Fruit fly (Drosophila melanogaster): Measurements from ENCODE around the gene Sb.

Gene Sb

dm6 chr3R:16071689-16072580 lies 44.0 kb upstream of the Sb start (continued):
- no peak for TF ChIP-seq fd85E (GFP tag; optimal IDR thresholded peaks at IDR 0.05)
- TF ChIP-seq spab (GFP tag; optimal IDR thresholded peaks at IDR 0.05), result peak; percentile 71
- no peak for TF ChIP-seq CG6854 (GFP tag; optimal IDR thresholded peaks at IDR 0.05)
- TF ChIP-seq acj6 (GFP tag; optimal IDR thresholded peaks at IDR 0.05), result peak; percentile 90
- peak; percentile 83 for TF ChIP-seq esn (GFP tag; optimal IDR thresholded peaks at IDR 0.05)
- TF ChIP-seq Hr4 (GFP tag; optimal IDR thresholded peaks at IDR 0.05), result peak; percentile 78
- peak; percentile 89 for TF ChIP-seq OdsH (GFP tag; optimal IDR thresholded peaks at IDR 0.05)
- no peak for TF ChIP-seq fkh (GFP tag; optimal IDR thresholded peaks at IDR 0.05)
- TF ChIP-seq Gug (GFP tag; IDR thresholded peaks at IDR 0.05), result peak; percentile 65
- TF ChIP-seq Sox14 (GFP tag; optimal IDR thresholded peaks at IDR 0.05), result peak; percentile 81
- TF ChIP-seq Sox102F (GFP tag; optimal IDR thresholded peaks at IDR 0.05), result peak; percentile 75
- TF ChIP-seq Eip93F (GFP tag; optimal IDR thresholded peaks at IDR 0.05), result no peak
- TF ChIP-seq CG32006 (GFP tag; optimal IDR thresholded peaks at IDR 0.05), result no peak
- peak; percentile 26 for TF ChIP-seq Sox15 (GFP tag; optimal IDR thresholded peaks at IDR 0.05)
- TF ChIP-seq fd59A (GFP tag; optimal IDR thresholded peaks at IDR 0.05), result peak; percentile 55
- peak; percentile 91 for TF ChIP-seq achi (GFP tag; optimal IDR thresholded peaks at IDR 0.05)
- no peak for TF ChIP-seq vri (GFP tag; optimal IDR thresholded peaks at IDR 0.05)
- TF ChIP-seq Ets21C (GFP tag; optimal IDR thresholded peaks at IDR 0.05), result no peak
- peak; percentile 85 for TF ChIP-seq CG6792 (GFP tag; optimal IDR thresholded peaks at IDR 0.05)
- TF ChIP-seq cyc (GFP tag; optimal IDR thresholded peaks at IDR 0.05), result no peak
- TF ChIP-seq CG34406 (GFP tag; optimal IDR thresholded peaks at IDR 0.05), result peak; percentile 86
- peak; percentile 95 for TF ChIP-seq dsx (GFP tag; optimal IDR thresholded peaks at IDR 0.05; ENCODE audit: poor library complexity, severe bottlenecking)
- TF ChIP-seq Lpt (GFP tag; optimal IDR thresholded peaks at IDR 0.05), result peak; percentile 87
- no peak for TF ChIP-seq CG9139 (GFP tag; optimal IDR thresholded peaks at IDR 0.05)
- TF ChIP-seq CG16779 (tag; optimal IDR thresholded peaks at IDR 0.05), result no peak
- peak; percentile 89 for TF ChIP-seq eg (GFP tag; IDR thresholded peaks at IDR 0.05)
- TF ChIP-seq CG8119 (GFP tag; IDR thresholded peaks at IDR 0.05), result peak; percentile 93
- peak; percentile 92 for TF ChIP-seq Ets96B (tag; optimal IDR thresholded peaks at IDR 0.05)
- peak; percentile 88 for TF ChIP-seq Eip75B (GFP tag; optimal IDR thresholded peaks at IDR 0.05)

- TF ChIP-seq dac (GFP tag; optimal IDR thresholded peaks at IDR 0.05) (no peak), CG34406 (GFP tag; optimal IDR thresholded peaks at IDR 0.05) (no peak), CG16779 (tag; optimal IDR thresholded peaks at IDR 0.05) (peak; percentile 9), CG6792 (GFP tag; optimal IDR thresholded peaks at IDR 0.05) (no peak), dsx (GFP tag; optimal IDR thresholded peaks at IDR 0.05; ENCODE audit: poor library complexity, severe bottlenecking) (peak; percentile 53), CG15336 (GFP tag; IDR thresholded peaks at IDR 0.05) (no peak), CG3032 (tag; optimal IDR thresholded peaks at IDR 0.05) (no peak), salr (GFP tag; optimal IDR thresholded peaks at IDR 0.05) (no peak), fkh (GFP tag; optimal IDR thresholded peaks at IDR 0.05) (no peak), CG32006 (GFP tag; optimal IDR thresholded peaks at IDR 0.05) (peak; percentile 24), CG6276 (GFP tag; optimal IDR thresholded peaks at IDR 0.05) (no peak), CG8319 (GFP tag; optimal IDR thresholded peaks at IDR 0.05) (no peak), Hr39 (GFP tag; optimal IDR thresholded peaks at IDR 0.05) (no peak), acj6 (GFP tag; optimal IDR thresholded peaks at IDR 0.05) (no peak), CG6808 (GFP tag; optimal IDR thresholded peaks at IDR 0.05) (peak; percentile 0)
Observed at dm6 chr3R:16072581-16072908, 43.4 kb upstream of the Sb start.

dm6 chr3R:16074122-16074521 lies 41.8 kb upstream of the Sb start:
- TF ChIP-seq Ets21C (GFP tag; optimal IDR thresholded peaks at IDR 0.05) (no peak), acj6 (GFP tag; optimal IDR thresholded peaks at IDR 0.05) (no peak), CG6276 (GFP tag; optimal IDR thresholded peaks at IDR 0.05) (no peak)

Measured in whole organism, prepupa.